Worm (Caenorhabditis elegans): Measurements from ENCODE around the gene lntl-1.
A peak's percentile ranks its signal among the peaks of the same experiment; 100 is the strongest.

lntl-1 gene

DNA sequence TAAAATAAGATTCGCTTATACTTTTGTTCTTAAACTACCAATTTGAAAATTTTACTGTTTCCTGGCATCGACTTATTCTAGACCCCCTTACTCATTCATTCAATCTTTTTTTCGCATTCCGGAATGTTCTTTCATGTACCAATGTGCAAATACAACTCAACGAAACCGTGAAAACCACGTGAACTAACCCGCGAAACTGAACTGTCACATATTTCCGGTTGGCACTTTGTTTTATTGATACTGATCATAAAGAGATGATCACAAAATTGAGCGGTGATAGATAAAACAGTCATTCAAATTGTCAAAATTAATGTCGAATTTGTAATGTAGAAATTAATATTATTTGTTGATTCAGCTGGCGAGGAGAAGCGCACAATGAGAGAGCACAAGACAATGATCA lies 51.0 kb downstream of the lntl-1 start:
- TF ChIP-seq fkh-6 (tag; optimal IDR thresholded peaks at IDR 0.05) (no peak), pax-1 (tag; optimal IDR thresholded peaks at IDR 0.05) (no peak)

DNA sequence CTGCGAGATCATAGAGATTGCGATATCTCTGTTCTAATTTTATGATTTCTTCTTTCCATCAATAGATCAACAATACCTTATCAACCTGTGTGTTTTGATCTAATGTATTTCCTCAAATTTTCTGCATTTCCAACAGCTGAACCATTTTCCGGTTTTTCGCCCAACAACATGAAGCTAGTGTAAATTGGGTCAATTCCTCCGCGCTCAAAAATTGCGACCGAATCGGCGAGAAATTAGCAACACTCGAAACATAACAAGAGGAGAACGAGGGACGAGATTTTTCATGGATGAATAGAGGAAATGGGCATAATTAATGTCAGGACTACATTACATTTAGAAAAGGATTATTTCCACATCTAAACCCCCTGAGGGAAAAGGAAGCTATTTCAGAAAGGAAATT lies 52.1 kb downstream of the lntl-1 start:
- TF ChIP-seq ceh-31 (tag; optimal IDR thresholded peaks at IDR 0.05) (peak; percentile 43), fax-1 (tag; optimal IDR thresholded peaks at IDR 0.05) (no peak)

DNA sequence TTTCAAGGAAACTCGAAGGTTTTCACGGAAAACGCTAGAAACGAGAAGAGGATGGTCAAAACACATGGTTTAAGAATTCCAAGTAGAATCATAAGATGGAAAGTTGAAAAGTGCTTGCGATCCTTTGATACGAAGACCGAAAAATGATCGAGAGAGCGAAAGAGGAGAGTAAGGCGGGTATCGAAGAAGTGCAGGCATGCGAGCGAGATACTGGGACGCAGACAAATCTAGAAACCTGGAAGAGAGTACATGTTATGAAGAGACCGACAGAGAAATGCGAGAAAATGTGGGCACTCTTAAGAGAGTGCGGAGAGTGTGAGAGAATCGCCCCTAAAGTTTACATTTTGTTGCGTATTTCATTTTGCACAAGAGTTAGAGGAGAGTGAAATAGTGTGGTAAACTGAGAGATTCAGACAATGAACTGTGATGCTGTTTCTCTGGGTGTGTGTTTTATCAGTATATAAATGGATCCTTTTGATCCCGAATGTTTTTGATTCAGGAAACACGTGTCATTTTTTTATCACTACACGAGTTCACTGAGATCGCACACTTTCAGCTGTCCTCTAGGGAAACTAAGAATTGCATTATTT lies 52.8 kb downstream of the lntl-1 start:
- TF ChIP-seq unc-55 (GFP tag; optimal IDR thresholded peaks at IDR 0.05) (peak; percentile 40), mec-3 (tag; optimal IDR thresholded peaks at IDR 0.05; ENCODE audit: borderline replicate concordance) (no peak), unc-86 (tag; optimal IDR thresholded peaks at IDR 0.05) (no peak), pha-4 (tag; optimal IDR thresholded peaks at IDR 0.05) (no peak), hlh-8 (tag; optimal IDR thresholded peaks at IDR 0.05) (no peak), sox-4 (tag; optimal IDR thresholded peaks at IDR 0.05) (no peak), fax-1 (tag; optimal IDR thresholded peaks at IDR 0.05) (no peak), ceh-14 (tag; optimal IDR thresholded peaks at IDR 0.05) (no peak), pqm-1 (tag; optimal IDR thresholded peaks at IDR 0.05) (peak; percentile 0), ref-2 (tag; optimal IDR thresholded peaks at IDR 0.05) (peak; percentile 49), npax-4 (tag; optimal IDR thresholded peaks at IDR 0.05) (no peak), lim-6 (tag; optimal IDR thresholded peaks at IDR 0.05) (no peak), elt-2 (tag; optimal IDR thresholded peaks at IDR 0.05) (no peak), ets-4 (tag; optimal IDR thresholded peaks at IDR 0.05) (peak; percentile 9), K02D7.2 (tag; optimal IDR thresholded peaks at IDR 0.05) (no peak), unc-42 (tag; optimal IDR thresholded peaks at IDR 0.05) (peak; percentile 11), ceh-9 (tag; optimal IDR thresholded peaks at IDR 0.05) (no peak), gmeb-2 (tag; optimal IDR thresholded peaks at IDR 0.05) (no peak), pat-9 (tag; optimal IDR thresholded peaks at IDR 0.05) (no peak), ceh-34 (tag; optimal IDR thresholded peaks at IDR 0.05) (peak; percentile 77), tbx-7 (tag; optimal IDR thresholded peaks at IDR 0.05) (no peak), hlh-30 (tag; optimal IDR thresholded peaks at IDR 0.05; ENCODE audit: insufficient read depth) (no peak), odd-2 (tag; optimal IDR thresholded peaks at IDR 0.05) (no peak), hlh-15 (tag; optimal IDR thresholded peaks at IDR 0.05) (no peak), pax-1 (tag; optimal IDR thresholded peaks at IDR 0.05) (peak; percentile 14), hlh-6 (tag; optimal IDR thresholded peaks at IDR 0.05) (no peak), ceh-31 (tag; optimal IDR thresholded peaks at IDR 0.05) (peak; percentile 59), ceh-18 (tag; optimal IDR thresholded peaks at IDR 0.05) (peak; percentile 44), nhr-11 (tag; optimal IDR thresholded peaks at IDR 0.05) (no peak), tbx-2 (tag; optimal IDR thresholded peaks at IDR 0.05) (peak; percentile 52), C08G9.2 (tag; optimal IDR thresholded peaks at IDR 0.05) (peak; percentile 44), hlh-13 (GFP tag; optimal IDR thresholded peaks at IDR 0.05) (no peak), lin-11 (tag; optimal IDR thresholded peaks at IDR 0.05) (no peak), ceh-22 (tag; optimal IDR thresholded peaks at IDR 0.05) (peak; percentile 43), pros-1 (tag; optimal IDR thresholded peaks at IDR 0.05) (peak; percentile 73), nhr-232 (tag; optimal IDR thresholded peaks at IDR 0.05) (no peak), nfya-1 (tag; optimal IDR thresholded peaks at IDR 0.05) (peak; percentile 79)

DNA sequence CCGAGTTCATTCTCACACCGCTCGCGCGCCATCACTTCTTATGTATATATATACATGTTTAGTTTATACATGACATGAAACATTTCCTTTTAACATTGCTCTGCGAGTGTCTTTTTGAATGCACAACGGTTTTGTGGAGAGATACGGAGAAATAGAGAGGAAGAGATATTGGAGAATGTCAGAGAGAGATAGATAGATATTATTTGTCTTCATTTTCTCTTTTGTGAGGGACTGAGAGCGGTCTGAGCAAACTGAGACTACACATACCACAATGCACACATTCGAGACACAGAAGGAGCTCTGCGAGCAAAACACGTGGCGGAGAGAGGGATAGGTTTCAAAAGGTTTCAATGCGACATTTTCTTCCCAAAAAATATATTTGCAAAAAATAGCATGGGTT lies 53.6 kb downstream of the lntl-1 start:
- TF ChIP-seq npax-4 (tag; optimal IDR thresholded peaks at IDR 0.05) (no peak), ahr-1 (tag; optimal IDR thresholded peaks at IDR 0.05) (no peak), ceh-34 (tag; optimal IDR thresholded peaks at IDR 0.05) (peak; percentile 27), hlh-30 (tag; optimal IDR thresholded peaks at IDR 0.05; ENCODE audit: insufficient read depth) (peak; percentile 3), pha-2 (tag; optimal IDR thresholded peaks at IDR 0.05) (peak; percentile 45), dve-1 (tag; optimal IDR thresholded peaks at IDR 0.05) (peak; percentile 42), C38D4.7 (GFP tag; optimal IDR thresholded peaks at IDR 0.05) (no peak), ceh-45 (GFP tag; IDR thresholded peaks at IDR 0.05) (no peak), ceh-18 (tag; optimal IDR thresholded peaks at IDR 0.05) (peak; percentile 74), tbx-2 (tag; optimal IDR thresholded peaks at IDR 0.05) (peak; percentile 15), ceh-14 (tag; optimal IDR thresholded peaks at IDR 0.05) (peak; percentile 17), T23F11.4 (GFP tag; optimal IDR thresholded peaks at IDR 0.05) (peak; percentile 50)
